Worm (Caenorhabditis elegans): ENCODE data around the gene ttn-1.

ttn-1 gene

ce11 chrV:6232886-6233285 lies 30.5 kb upstream of the ttn-1 start:
- peak; percentile 26 for TF ChIP-seq ceh-28 (tag; optimal IDR thresholded peaks at IDR 0.05)
- TF ChIP-seq nhr-76 (tag; optimal IDR thresholded peaks at IDR 0.05): no peak
- TF ChIP-seq nhr-237 (tag; optimal IDR thresholded peaks at IDR 0.05): no peak
- TF ChIP-seq elt-3 (tag; optimal IDR thresholded peaks at IDR 0.05): no peak
- no peak for TF ChIP-seq mml-1 (tag; optimal IDR thresholded peaks at IDR 0.05)
- TF ChIP-seq lin-15B (tag; optimal IDR thresholded peaks at IDR 0.05): no peak
- no peak for TF ChIP-seq R02D3.7 (tag; optimal IDR thresholded peaks at IDR 0.05)
- no peak for TF ChIP-seq ceh-82 (tag; optimal IDR thresholded peaks at IDR 0.05)
- peak; percentile 78 for TF ChIP-seq elt-1 (tag; optimal IDR thresholded peaks at IDR 0.05)
- TF ChIP-seq mdl-1 (tag; optimal IDR thresholded peaks at IDR 0.05): no peak
- TF ChIP-seq ama-1 (optimal IDR thresholded peaks at IDR 0.05): no peak
- TF ChIP-seq fos-1 (tag; optimal IDR thresholded peaks at IDR 0.05): no peak
- no peak for TF ChIP-seq pha-4 (tag; optimal IDR thresholded peaks at IDR 0.05)
- no peak for TF ChIP-seq egl-27 (tag; optimal IDR thresholded peaks at IDR 0.05)
- TF ChIP-seq tbx-2 (tag; optimal IDR thresholded peaks at IDR 0.05): no peak
- TF ChIP-seq zag-1 (tag; optimal IDR thresholded peaks at IDR 0.05): no peak
- TF ChIP-seq hmg-11 (tag; optimal IDR thresholded peaks at IDR 0.05): no peak
- TF ChIP-seq nhr-11 (tag; optimal IDR thresholded peaks at IDR 0.05): no peak
- TF ChIP-seq fkh-10 (GFP tag; optimal IDR thresholded peaks at IDR 0.05): no peak
- no peak for TF ChIP-seq ceh-9 (tag; optimal IDR thresholded peaks at IDR 0.05)
- no peak for TF ChIP-seq nhr-12 (tag; optimal IDR thresholded peaks at IDR 0.05)
- TF ChIP-seq nhr-25 (tag; optimal IDR thresholded peaks at IDR 0.05): peak; percentile 38
- no peak for TF ChIP-seq sea-2 (GFP tag; optimal IDR thresholded peaks at IDR 0.05)
- no peak for TF ChIP-seq lin-39 (tag; optimal IDR thresholded peaks at IDR 0.05)
- TF ChIP-seq unc-62 (GFP tag; optimal IDR thresholded peaks at IDR 0.05): no peak
- TF ChIP-seq lsy-12 (tag; optimal IDR thresholded peaks at IDR 0.05): no peak
- TF ChIP-seq nfya-1 (tag; optimal IDR thresholded peaks at IDR 0.05; ENCODE audit: insufficient read depth): peak; percentile 19
- no peak for TF ChIP-seq nhr-43 (tag; optimal IDR thresholded peaks at IDR 0.05; ENCODE audit: poor library complexity, severe bottlenecking)
- no peak for TF ChIP-seq ztf-4 (tag; optimal IDR thresholded peaks at IDR 0.05)
- TF ChIP-seq nhr-23 (tag; optimal IDR thresholded peaks at IDR 0.05): peak; percentile 70
- TF ChIP-seq nhr-77 (tag; optimal IDR thresholded peaks at IDR 0.05): no peak
- TF ChIP-seq ztf-11 (tag; optimal IDR thresholded peaks at IDR 0.05): no peak
- peak; percentile 53 for TF ChIP-seq egl-5 (tag; optimal IDR thresholded peaks at IDR 0.05)
- no peak for TF ChIP-seq ceh-16 (tag; optimal IDR thresholded peaks at IDR 0.05)

ce11 chrV:6231902-6232340 lies 29.5 kb upstream of the ttn-1 start:
- TF ChIP-seq pha-4 (tag; optimal IDR thresholded peaks at IDR 0.05) (peak; percentile 97), nhr-12 (tag; optimal IDR thresholded peaks at IDR 0.05) (no peak)

- TF ChIP-seq ama-1 (optimal IDR thresholded peaks at IDR 0.05) (peak; percentile 28), ztf-11 (tag; optimal IDR thresholded peaks at IDR 0.05) (no peak), egl-5 (tag; optimal IDR thresholded peaks at IDR 0.05) (peak; percentile 92), tbx-2 (tag; optimal IDR thresholded peaks at IDR 0.05) (peak; percentile 28), fos-1 (tag; optimal IDR thresholded peaks at IDR 0.05) (no peak), elt-2 (tag; optimal IDR thresholded peaks at IDR 0.05) (peak; percentile 57), pqm-1 (tag; optimal IDR thresholded peaks at IDR 0.05) (peak; percentile 36), pha-4 (tag; optimal IDR thresholded peaks at IDR 0.05) (peak; percentile 54), nfya-1 (tag; optimal IDR thresholded peaks at IDR 0.05; ENCODE audit: insufficient read depth) (peak; percentile 31)
These were observed 28.3 kb upstream of the ttn-1 start for ce11 chrV:6230629-6231229.

ce11 chrV:6229457-6229949 lies 27.1 kb upstream of the ttn-1 start:
- TF ChIP-seq unc-39 (tag; optimal IDR thresholded peaks at IDR 0.05) (no peak), pqm-1 (tag; optimal IDR thresholded peaks at IDR 0.05) (peak; percentile 97), skn-1 (tag; optimal IDR thresholded peaks at IDR 0.05) (peak; percentile 83), nhr-237 (tag; optimal IDR thresholded peaks at IDR 0.05) (no peak), jun-1 (tag; optimal IDR thresholded peaks at IDR 0.05) (peak; percentile 92), lin-39 (tag; optimal IDR thresholded peaks at IDR 0.05) (peak; percentile 87), unc-62 (GFP tag; optimal IDR thresholded peaks at IDR 0.05) (peak; percentile 25), R02D3.7 (tag; optimal IDR thresholded peaks at IDR 0.05) (peak; percentile 45), ama-1 (optimal IDR thresholded peaks at IDR 0.05) (peak; percentile 60), elt-2 (tag; optimal IDR thresholded peaks at IDR 0.05) (peak; percentile 100), egl-5 (tag; optimal IDR thresholded peaks at IDR 0.05) (peak; percentile 35), nhr-23 (tag; optimal IDR thresholded peaks at IDR 0.05) (peak; percentile 71), pha-4 (tag; optimal IDR thresholded peaks at IDR 0.05) (peak; percentile 98), elt-1 (tag; optimal IDR thresholded peaks at IDR 0.05) (peak; percentile 96), nhr-43 (tag; optimal IDR thresholded peaks at IDR 0.05; ENCODE audit: poor library complexity, severe bottlenecking) (peak; percentile 64), egl-27 (tag; optimal IDR thresholded peaks at IDR 0.05) (peak; percentile 55), mdl-1 (tag; optimal IDR thresholded peaks at IDR 0.05) (peak; percentile 46), ZK546.5 (tag; optimal IDR thresholded peaks at IDR 0.05) (no peak), snpc-4 (tag; optimal IDR thresholded peaks at IDR 0.05) (peak; percentile 9), lsy-12 (tag; optimal IDR thresholded peaks at IDR 0.05) (peak; percentile 31), elt-3 (tag; optimal IDR thresholded peaks at IDR 0.05) (peak; percentile 23 to 96 (median 88)), nhr-67 (tag; optimal IDR thresholded peaks at IDR 0.05) (no peak), zag-1 (tag; optimal IDR thresholded peaks at IDR 0.05) (no peak), eor-1 (tag; optimal IDR thresholded peaks at IDR 0.05) (peak in 1 of 2 experiments; percentile 59), ztf-4 (tag; optimal IDR thresholded peaks at IDR 0.05) (peak; percentile 65), tbx-2 (tag; optimal IDR thresholded peaks at IDR 0.05) (peak; percentile 47), hmg-11 (tag; optimal IDR thresholded peaks at IDR 0.05) (peak; percentile 24), ceh-28 (tag; optimal IDR thresholded peaks at IDR 0.05) (no peak), fkh-10 (GFP tag; optimal IDR thresholded peaks at IDR 0.05) (no peak)

Data from whole organism, L3 larva.